Fruit fly (Drosophila melanogaster): ENCODE results near the gene Ubc87F.

dm6 chr3R:13710645-13711044 is 7.3 kb downstream of the Ubc87F start:
- TF ChIP-seq psq (optimal IDR thresholded peaks at IDR 0.05) (no peak), ttk (optimal IDR thresholded peaks at IDR 0.05) (no peak), h (optimal IDR thresholded peaks at IDR 0.05) (no peak), insv (optimal IDR thresholded peaks at IDR 0.05) (no peak), Myc (optimal IDR thresholded peaks at IDR 0.05) (no peak)

All from Kc167 (cell line).